Worm (Caenorhabditis elegans) whole organism, L4 larva: Measurements from ENCODE around the gene Y97E10AR.3.
A peak's percentile ranks its signal among the peaks of the same experiment; 100 is the strongest.

Experiments used
- F10B5.3 ChIP-seq: sonication (generic microtip); optimal IDR thresholded peaks from 2 replicates; lab custom pipeline; 2016; ENCODE audit warnings: mild to moderate bottlenecking, missing genetic modification characterization, missing compliant biosample characterization
- F26F4.8 ChIP-seq: fragments of 200-800 bp; sonication (Bioruptor generic); conservative IDR thresholded peaks from 2 replicates; pipeline ENCODE4 v1.3.6; 2022; ENCODE audit warnings: missing genetic modification characterization, missing compliant biosample characterization
- F37D6.2 ChIP-seq: sonication (generic microtip); optimal IDR thresholded peaks from 2 replicates; lab custom pipeline; 2016; ENCODE audit warnings: mild to moderate bottlenecking, missing genetic modification characterization, missing compliant biosample characterization
- F44E2.7 ChIP-seq: fragments of 200-800 bp; sonication (Bioruptor generic); IDR thresholded peaks from 2 replicates; pipeline ENCODE4 v2.1.2; 2022; ENCODE audit warnings: missing genetic modification characterization, missing compliant biosample characterization
- T26A8.4 ChIP-seq: fragments of 200-800 bp; sonication (Bioruptor generic); IDR thresholded peaks from 2 replicates; pipeline ENCODE4 v1.3.6; 2022; ENCODE audit warnings: missing genetic modification characterization, missing compliant biosample characterization
- Y105C5A.15 ChIP-seq: fragments of 200-800 bp; sonication (Bioruptor generic); IDR thresholded peaks from 2 replicates; pipeline ENCODE4 v1.3.6; 2022; ENCODE audit warnings: missing genetic modification characterization, missing compliant biosample characterization
- Y48G9A.11 ChIP-seq: fragments of 200-800 bp; sonication (Bioruptor generic); IDR thresholded peaks from 2 replicates; pipeline ENCODE4 v1.3.6; 2022; ENCODE audit warnings: missing genetic modification reagents, missing genetic modification characterization, missing compliant biosample characterization
- Y75B8A.6 ChIP-seq: fragments of 200-800 bp; sonication (Bioruptor generic); IDR thresholded peaks from 2 replicates; pipeline ENCODE4 v1.3.6; 2022; ENCODE audit warnings: missing genetic modification reagents, missing genetic modification characterization, missing compliant biosample characterization
- ZK337.2 ChIP-seq: fragments of 200-800 bp; sonication (Bioruptor generic); IDR thresholded peaks from 2 replicates; pipeline ENCODE4 v1.3.6; 2022; ENCODE audit warnings: missing genetic modification reagents, missing genetic modification characterization, missing compliant biosample characterization
- aha-1 ChIP-seq: fragments of 150-350 bp; peaks from one replicate; lab custom pipeline; 2014; ENCODE audit warnings: missing biosample characterization, missing genetic modification characterization
- aly-2 ChIP-seq: sonication (generic microtip); optimal IDR thresholded peaks from 2 replicates; lab custom pipeline; 2018; ENCODE audit warnings: missing biosample characterization, missing genetic modification characterization
- attf-4 ChIP-seq: sonication (generic microtip); optimal IDR thresholded peaks from 3 replicates; lab custom pipeline; 2017; ENCODE audit warnings: missing biosample characterization, missing genetic modification characterization
- ceh-20 ChIP-seq: fragments of 200-800 bp; sonication (Bioruptor generic); IDR thresholded peaks from 2 replicates; pipeline ENCODE4 v1.3.6; 2022; ENCODE audit warnings: missing genetic modification reagents, missing genetic modification characterization, missing compliant biosample characterization
- ceh-32 ChIP-seq: sonication (generic microtip); optimal IDR thresholded peaks from 2 replicates; lab custom pipeline; 2016; ENCODE audit warnings: mild to moderate bottlenecking, missing genetic modification characterization, missing compliant biosample characterization; ENCODE audit not compliant: poor library complexity
- ceh-44 ChIP-seq: fragments of 200-800 bp; sonication (Bioruptor generic); IDR thresholded peaks from 2 replicates; pipeline ENCODE4 v1.3.6; 2022; ENCODE audit warnings: missing genetic modification reagents, missing genetic modification characterization, missing compliant biosample characterization
- ceh-82 ChIP-seq: sonication (generic microtip); optimal IDR thresholded peaks from 2 replicates; lab custom pipeline; 2017; ENCODE audit warnings: missing biosample characterization, missing genetic modification characterization
- daf-16 ChIP-seq, 3 experiments: sonication (generic microtip); optimal IDR thresholded peaks; 2 replicates each; lab custom pipeline; 2016 to 2017; ENCODE audit warnings: missing genetic modification characterization in 3 of 3, missing genetic modification reagents in 3 of 3, mild to moderate bottlenecking in 2 of 3, missing compliant biosample characterization in 2 of 3, missing biosample characterization in 1 of 3, moderate library complexity in 1 of 3
- daf-19 ChIP-seq: fragments of 200-800 bp; sonication (Bioruptor generic); conservative IDR thresholded peaks from 2 replicates; pipeline ENCODE4 v1.3.6; 2022; ENCODE audit warnings: missing genetic modification characterization, missing compliant biosample characterization
- dmd-6 ChIP-seq: fragments of 200-800 bp; sonication (Bioruptor generic); IDR thresholded peaks from 2 replicates; pipeline ENCODE4 v1.3.6; 2022; ENCODE audit warnings: missing genetic modification reagents, missing genetic modification characterization, missing compliant biosample characterization
- dmd-8 ChIP-seq: fragments of 200-800 bp; sonication (Bioruptor generic); IDR thresholded peaks from 2 replicates; pipeline ENCODE4 v1.3.6; 2022; ENCODE audit warnings: missing genetic modification characterization, missing compliant biosample characterization
- dmd-9 ChIP-seq: fragments of 200-800 bp; sonication (Bioruptor generic); IDR thresholded peaks from 2 replicates; pipeline ENCODE4 v1.3.6; 2022; ENCODE audit warnings: missing genetic modification reagents, missing genetic modification characterization, missing compliant biosample characterization
- dpl-1 ChIP-seq: fragments of 150-350 bp; optimal IDR thresholded peaks from 2 replicates; lab custom pipeline; 2014; ENCODE audit warnings: missing biosample characterization, missing genetic modification reagents, missing genetic modification characterization
- dve-1 ChIP-seq: sonication (generic microtip); optimal IDR thresholded peaks from 2 replicates; lab custom pipeline; 2017; ENCODE audit warnings: antibody characterized with exemption, mild to moderate bottlenecking, missing genetic modification characterization, missing compliant biosample characterization; ENCODE audit not compliant: insufficient read depth
- egl-27 ChIP-seq: sonication (generic microtip); optimal IDR thresholded peaks from 3 replicates; lab custom pipeline; 2017; ENCODE audit warnings: missing biosample characterization, missing genetic modification reagents, missing genetic modification characterization
- egl-43 ChIP-seq: fragments of 200-800 bp; sonication (Bioruptor generic); IDR thresholded peaks from 2 replicates; pipeline ENCODE4 v1.3.6; 2022; ENCODE audit warnings: missing genetic modification reagents, missing genetic modification characterization, missing compliant biosample characterization
- fos-1 ChIP-seq: fragments of 150-350 bp; optimal IDR thresholded peaks from 2 replicates; lab custom pipeline; 2014; ENCODE audit warnings: missing biosample characterization, missing genetic modification characterization
- hlh-11 ChIP-seq: fragments of 200-800 bp; sonication (Bioruptor generic); optimal IDR thresholded peaks from 2 replicates; lab custom pipeline; 2018; ENCODE audit warnings: mild to moderate bottlenecking, missing genetic modification characterization, missing compliant biosample characterization
- lim-7 ChIP-seq: fragments of 200-800 bp; sonication (Bioruptor generic); IDR thresholded peaks from 2 replicates; pipeline ENCODE4 v1.3.6; 2022; ENCODE audit warnings: missing genetic modification characterization, missing compliant biosample characterization
- lin-38 ChIP-seq: fragments of 200-800 bp; sonication (Bioruptor generic); IDR thresholded peaks from 2 replicates; pipeline ENCODE4 v1.3.6; 2022; ENCODE audit warnings: missing genetic modification reagents, missing genetic modification characterization, missing compliant biosample characterization
- lsy-2 ChIP-seq, 2 experiments: fragments of 150-350 bp in 1 of 2; sonication (generic microtip) in 1 of 2; optimal IDR thresholded peaks; 2 replicates each; lab custom pipeline; 2014 to 2017; ENCODE audit warnings: missing biosample characterization in 2 of 2, missing genetic modification characterization in 2 of 2
- madf-5 ChIP-seq, 2 experiments: fragments of 200-800 bp; sonication (Bioruptor generic); IDR thresholded peaks; 2 replicates each; pipeline ENCODE4 v1.3.6; 2022; ENCODE audit warnings: missing compliant biosample characterization in 2 of 2, missing genetic modification characterization in 2 of 2
- mdt-29 ChIP-seq: fragments of 200-800 bp; sonication (Bioruptor generic); IDR thresholded peaks from 2 replicates; pipeline ENCODE4 v1.3.6; 2022; ENCODE audit warnings: missing genetic modification reagents, missing genetic modification characterization, missing compliant biosample characterization
- mep-1 ChIP-seq: fragments of 150-350 bp; sonication (generic microtip); optimal IDR thresholded peaks from 3 replicates; lab custom pipeline; 2014; ENCODE audit warnings: missing biosample characterization, missing genetic modification characterization
- mes-2 ChIP-seq: sonication (generic microtip); optimal IDR thresholded peaks from 2 replicates; lab custom pipeline; 2016; ENCODE audit warnings: missing genotype, mild to moderate bottlenecking, missing genetic modification characterization, missing compliant biosample characterization; ENCODE audit not compliant: poor library complexity, severe bottlenecking
- mxl-3 ChIP-seq: fragments of 200-800 bp; sonication (Bioruptor generic); optimal IDR thresholded peaks from 2 replicates; lab custom pipeline; 2018; ENCODE audit warnings: mild to moderate bottlenecking, missing genetic modification characterization, missing compliant biosample characterization
- nhr-28 ChIP-seq: fragments of 150-350 bp; optimal IDR thresholded peaks from 2 replicates; lab custom pipeline; 2014; ENCODE audit warnings: missing biosample characterization, missing genetic modification characterization
- nhr-41 ChIP-seq: fragments of 200-800 bp; sonication (Bioruptor generic); IDR thresholded peaks from 2 replicates; pipeline ENCODE4 v1.3.6; 2022; ENCODE audit warnings: missing genetic modification reagents, missing genetic modification characterization, missing compliant biosample characterization
- nhr-42 ChIP-seq: fragments of 200-800 bp; sonication (Bioruptor generic); IDR thresholded peaks from 2 replicates; pipeline ENCODE4 v1.3.6; 2022; ENCODE audit warnings: missing genetic modification characterization, missing compliant biosample characterization
- nhr-48 ChIP-seq: sonication (generic microtip); optimal IDR thresholded peaks from 2 replicates; lab custom pipeline; 2016; ENCODE audit warnings: mild to moderate bottlenecking, missing genetic modification characterization, missing compliant biosample characterization
- nhr-76 ChIP-seq: fragments of 150-350 bp; optimal IDR thresholded peaks from 2 replicates; lab custom pipeline; 2014; ENCODE audit warnings: missing biosample characterization, missing genetic modification characterization
- nhr-77 ChIP-seq: fragments of 150-350 bp; optimal IDR thresholded peaks from 2 replicates; lab custom pipeline; 2014; ENCODE audit warnings: missing biosample characterization, missing genetic modification characterization
- pha-4 ChIP-seq, 2 experiments: fragments of 150-350 bp in 1 of 2; fragments of 200-800 bp in 1 of 2; sonication (Bioruptor generic) in 1 of 2; IDR thresholded peaks in 1 of 2; optimal IDR thresholded peaks in 1 of 2; 2 replicates each; pipeline versions ENCODE4 v1.3.6 to Lab custom; 2014 to 2022; ENCODE audit warnings: missing genetic modification characterization in 2 of 2, missing genetic modification reagents in 2 of 2, missing biosample characterization in 1 of 2, missing compliant biosample characterization in 1 of 2
- rbr-2 ChIP-seq: sonication (generic microtip); optimal IDR thresholded peaks from 2 replicates; lab custom pipeline; 2016; ENCODE audit warnings: missing genotype, missing genetic modification characterization, missing compliant biosample characterization
- snpc-1.2 ChIP-seq: fragments of 200-800 bp; sonication (Bioruptor generic); IDR thresholded peaks from 2 replicates; pipeline ENCODE4 v1.3.6; 2022; ENCODE audit warnings: missing genetic modification reagents, missing genetic modification characterization, missing compliant biosample characterization
- spr-3 ChIP-seq: fragments of 200-800 bp; sonication (Bioruptor generic); optimal IDR thresholded peaks from 2 replicates; lab custom pipeline; 2018; ENCODE audit warnings: mild to moderate bottlenecking, missing genetic modification characterization, missing compliant biosample characterization
- unc-39 ChIP-seq: sonication (generic microtip); optimal IDR thresholded peaks from 2 replicates; lab custom pipeline; 2017; ENCODE audit warnings: missing biosample characterization, missing genetic modification characterization
- vab-7 ChIP-seq: fragments of 200-800 bp; sonication (Bioruptor generic); IDR thresholded peaks from 2 replicates; pipeline ENCODE4 v1.3.6; 2022; ENCODE audit warnings: missing genetic modification reagents, missing genetic modification characterization, missing compliant biosample characterization
- zip-11 ChIP-seq: fragments of 200-800 bp; sonication (Bioruptor generic); IDR thresholded peaks from 2 replicates; pipeline ENCODE4 v1.3.6; 2022; ENCODE audit warnings: missing genetic modification characterization, missing compliant biosample characterization
- ztf-11 ChIP-seq: fragments of 150-350 bp; optimal IDR thresholded peaks from 2 replicates; lab custom pipeline; 2014; ENCODE audit warnings: missing biosample characterization, missing genetic modification characterization
- ztf-7 ChIP-seq: fragments of 150-350 bp; optimal IDR thresholded peaks from 2 replicates; lab custom pipeline; 2014; ENCODE audit warnings: missing biosample characterization, missing genetic modification characterization

The Y97E10AR.3 gene

ce11 chrV:8027429-8028142 is 20.3 kb upstream of the Y97E10AR.3 start:
- TF ChIP-seq mes-2 (tag; lab: Kevin White, UChicago) = no peak
- no peak for TF ChIP-seq ceh-82
- TF ChIP-seq Y48G9A.11 = no peak
- TF ChIP-seq nhr-76 = peak; percentile 3
- TF ChIP-seq nhr-77 (tag; lab: Kevin White, UChicago) = no peak
- TF ChIP-seq dmd-8 (GFP tag; lab: Robert Waterston, UW) = no peak
- TF ChIP-seq attf-4 = no peak
- TF ChIP-seq rbr-2 (tag; lab: Kevin White, UChicago) = no peak
- no peak for TF ChIP-seq dpl-1 (GFP tag; lab: Kevin White, UChicago)
- TF ChIP-seq mdt-29 (GFP tag; lab: Robert Waterston, UW) = no peak
- no peak for TF ChIP-seq dve-1
- TF ChIP-seq egl-27 = no peak
- TF ChIP-seq hlh-11 (tag; lab: Kevin White, UChicago) = no peak
- no peak for TF ChIP-seq ztf-11 (tag; lab: Kevin White, UChicago)
- TF ChIP-seq zip-11 (GFP tag; lab: Robert Waterston, UW) = no peak
- no peak for TF ChIP-seq ZK337.2 (GFP tag; lab: Robert Waterston, UW)
- TF ChIP-seq madf-5 (GFP tag; IDR thresholded peaks at IDR 0.05; lab: Robert Waterston, UW) = no peak
- no peak for TF ChIP-seq Y105C5A.15 (GFP tag; lab: Robert Waterston, UW)
- TF ChIP-seq unc-39 (tag; lab: Kevin White, UChicago) = no peak
- no peak for TF ChIP-seq lim-7 (GFP tag; lab: Robert Waterston, UW)
- TF ChIP-seq Y75B8A.6 = 0 out of 2 replicates have a peak, but pooled peaks have one; percentile 26
- no peak for TF ChIP-seq T26A8.4 (GFP tag; lab: Robert Waterston, UW)
- TF ChIP-seq pha-4 (GFP tag; IDR thresholded peaks at IDR 0.05; lab: Robert Waterston, UW) = no peak
- TF ChIP-seq pha-4 (tag; optimal IDR thresholded peaks at IDR 0.05; lab: Kevin White, UChicago) = no peak
- no peak for TF ChIP-seq F10B5.3 (tag; lab: Kevin White, UChicago)
- TF ChIP-seq nhr-28 (tag; lab: Kevin White, UChicago) = peak; percentile 60
- TF ChIP-seq ceh-44 (GFP tag; lab: Robert Waterston, UW) = no peak
- TF ChIP-seq nhr-42 (GFP tag; lab: Robert Waterston, UW) = no peak
- no peak for TF ChIP-seq lin-38 (GFP tag; lab: Robert Waterston, UW)
- no peak for TF ChIP-seq daf-19 (GFP tag; lab: Robert Waterston, UW)
- no peak for TF ChIP-seq F37D6.2
- TF ChIP-seq daf-16 (GFP tag; optimal IDR thresholded peaks at IDR 0.05; lab: Kevin White, UChicago) = no peak
- TF ChIP-seq daf-16 (tag; optimal IDR thresholded peaks at IDR 0.05; lab: Kevin White, UChicago) = peak; percentile 73
- no peak for TF ChIP-seq mxl-3 (GFP tag; lab: Kevin White, UChicago)
- TF ChIP-seq fos-1 (tag; lab: Kevin White, UChicago) = no peak
- TF ChIP-seq ceh-20 = no peak
- TF ChIP-seq aly-2 (tag; lab: Kevin White, UChicago) = no peak
- TF ChIP-seq F44E2.7 = no peak
- TF ChIP-seq mep-1 (tag; lab: Kevin White, UChicago) = no peak
- peak; percentile 18 for TF ChIP-seq nhr-48 (tag; lab: Kevin White, UChicago)
- peak; percentile 39 for TF ChIP-seq dmd-6 (GFP tag; lab: Robert Waterston, UW)
- TF ChIP-seq ceh-32 (tag; lab: Kevin White, UChicago) = no peak
- TF ChIP-seq F26F4.8 (GFP tag; lab: Robert Waterston, UW) = no peak
- no peak for TF ChIP-seq aha-1 (tag; lab: Kevin White, UChicago)
- no peak for TF ChIP-seq dmd-9
- no peak for TF ChIP-seq egl-43 (GFP tag; lab: Robert Waterston, UW)
- no peak for TF ChIP-seq nhr-41 (GFP tag; lab: Robert Waterston, UW)
- TF ChIP-seq vab-7 (GFP tag; lab: Robert Waterston, UW) = no peak
- no peak for TF ChIP-seq spr-3 (GFP tag; lab: Kevin White, UChicago)
- no peak for TF ChIP-seq lsy-2 (tag; optimal IDR thresholded peaks at IDR 0.05; lab: Kevin White, UChicago)
- no peak for TF ChIP-seq ztf-7
- TF ChIP-seq snpc-1.2 (GFP tag; lab: Robert Waterston, UW) = no peak
